Worm (Caenorhabditis elegans): ENCODE measurements around the gene F47C12.8.

F47C12.8 gene

ce11 chrIV:4005166-4005565, 6.7 kb upstream of the F47C12.8 start:
- TF ChIP-seq fkh-10 (GFP tag; optimal IDR thresholded peaks at IDR 0.05) (peak; percentile 60), lim-7 (GFP tag; IDR thresholded peaks at IDR 0.05) (no peak)

- TF ChIP-seq R02D3.7 (tag; optimal IDR thresholded peaks at IDR 0.05) (no peak), fos-1 (tag; optimal IDR thresholded peaks at IDR 0.05) (no peak), aha-1 (tag) (peak; percentile 48), set-16 (GFP tag; IDR thresholded peaks at IDR 0.05) (peak; percentile 65)
These were observed 5.8 kb upstream of the F47C12.8 start for ce11 chrIV:4004221-4004620.

ce11 chrIV:3999662-4000061, 1.2 kb upstream of the F47C12.8 start:
- TF ChIP-seq set-16 (GFP tag; IDR thresholded peaks at IDR 0.05) (peak; percentile 51), fos-1 (tag; optimal IDR thresholded peaks at IDR 0.05) (no peak)

- TF ChIP-seq lir-3 (tag; optimal IDR thresholded peaks at IDR 0.05) (no peak), aha-1 (tag) (peak; percentile 28)
These were observed 3.0 kb downstream of the F47C12.8 start, which contains the start of gene F47C12.7 for ce11 chrIV:3995384-3995783. TSS of gene F47C12.7 (minus strand) at chrIV:3995484.

ce11 chrIV:3994318-3994717, 4.1 kb downstream of the F47C12.8 start, which contains the start of gene F47C12.13:
TSS of gene F47C12.13 (minus strand) at chrIV:3994418.
- peak in 1 of 2 experiments; percentile 0 for TF ChIP-seq unc-62 (GFP tag; optimal IDR thresholded peaks at IDR 0.05 in 1 of 2)
- no peak for TF ChIP-seq unc-62 (tag; optimal IDR thresholded peaks at IDR 0.05)
- no peak for TF ChIP-seq hmg-1.1 (GFP tag; IDR thresholded peaks at IDR 0.05)

- no peak for TF ChIP-seq ztf-11 (tag; optimal IDR thresholded peaks at IDR 0.05)
- TF ChIP-seq nhr-11 (tag; optimal IDR thresholded peaks at IDR 0.05) = no peak
- TF ChIP-seq unc-62 (GFP tag; optimal IDR thresholded peaks at IDR 0.05 in 1 of 2) = no peak
- TF ChIP-seq unc-62 (tag; optimal IDR thresholded peaks at IDR 0.05) = no peak
- TF ChIP-seq mdl-1 (tag; optimal IDR thresholded peaks at IDR 0.05) = no peak
- TF ChIP-seq lir-3 (tag; optimal IDR thresholded peaks at IDR 0.05) = no peak
- no peak for TF ChIP-seq ztf-7 (tag; optimal IDR thresholded peaks at IDR 0.05)
- TF ChIP-seq php-3 (GFP tag; IDR thresholded peaks at IDR 0.05) = no peak
- TF ChIP-seq ama-1 (optimal IDR thresholded peaks at IDR 0.05) = no peak
These were observed 5.1 kb downstream of the F47C12.8 start, which contains the start of gene F47C12.6 for ce11 chrIV:3993292-3993691. TSS of gene F47C12.6 (minus strand) at chrIV:3993392.

ce11 chrIV:3988638-3989152, 9.7 kb downstream of the F47C12.8 start, which contains the start of gene clec-78:
TSS of gene clec-78 (plus strand) at chrIV:3989102.
- TF ChIP-seq hlh-11 (tag; optimal IDR thresholded peaks at IDR 0.05) (peak; percentile 79), aly-2 (tag; optimal IDR thresholded peaks at IDR 0.05) (no peak), nhr-41 (GFP tag; IDR thresholded peaks at IDR 0.05) (peak; percentile 78), mes-2 (tag; optimal IDR thresholded peaks at IDR 0.05; ENCODE audit: poor library complexity, severe bottlenecking) (peak; percentile 40), dmd-6 (GFP tag; IDR thresholded peaks at IDR 0.05) (peak; percentile 95), daf-16 (GFP tag; optimal IDR thresholded peaks at IDR 0.05) (no peak), daf-16 (tag; optimal IDR thresholded peaks at IDR 0.05) (peak; percentile 78), nhr-28 (tag; optimal IDR thresholded peaks at IDR 0.05) (peak; percentile 96), nhr-77 (tag; optimal IDR thresholded peaks at IDR 0.05) (peak; percentile 85), mxl-3 (GFP tag; optimal IDR thresholded peaks at IDR 0.05) (peak; percentile 43), ZK546.5 (tag; optimal IDR thresholded peaks at IDR 0.05) (no peak), pha-4 (GFP tag; IDR thresholded peaks at IDR 0.05) (no peak), pha-4 (tag; optimal IDR thresholded peaks at IDR 0.05) (no peak), daf-12 (tag; optimal IDR thresholded peaks at IDR 0.05) (no peak), php-3 (GFP tag; IDR thresholded peaks at IDR 0.05) (peak; percentile 83), lin-1 (GFP tag; IDR thresholded peaks at IDR 0.05) (peak; percentile 88), tra-1 (GFP tag; IDR thresholded peaks at IDR 0.05) (peak; percentile 84), pqm-1 (tag; optimal IDR thresholded peaks at IDR 0.05) (peak; percentile 99), jun-1 (tag; optimal IDR thresholded peaks at IDR 0.05) (peak; percentile 79), nhr-6 (tag; optimal IDR thresholded peaks at IDR 0.05) (peak; percentile 39), nhr-48 (tag; optimal IDR thresholded peaks at IDR 0.05) (no peak)
